Fruit fly (Drosophila melanogaster) whole organism, pupa: ENCODE results near the gene Grd.

Experiments used
- CG13204 ChIP-seq: fragments of 200-800 bp; sonication (Bioruptor generic); optimal IDR thresholded peaks from 2 replicates; lab custom pipeline; 2018; ENCODE audit warnings: missing biosample characterization, mild to moderate bottlenecking, missing genetic modification characterization, moderate library complexity
- CG15710 ChIP-seq: fragments of 200-800 bp; sonication (Bioruptor generic); optimal IDR thresholded peaks from 2 replicates; lab custom pipeline; 2018; ENCODE audit warnings: missing biosample characterization, mild to moderate bottlenecking, missing genetic modification characterization, moderate library complexity
- CG32121 ChIP-seq: fragments of 200-800 bp; sonication (Bioruptor generic); IDR thresholded peaks from 2 replicates; pipeline ENCODE4 v1.3.6; 2022; ENCODE audit warnings: missing biosample characterization, missing genetic modification characterization
- CG4496 ChIP-seq: fragments of 200-800 bp; sonication (Bioruptor generic); IDR thresholded peaks from 3 replicates; pipeline ENCODE4 v1.3.6; 2022; ENCODE audit warnings: missing biosample characterization, missing genetic modification characterization
- CG8159 ChIP-seq: fragments of 200-800 bp; sonication (Bioruptor generic); optimal IDR thresholded peaks from 3 replicates; lab custom pipeline; 2018; ENCODE audit warnings: missing biosample characterization, mild to moderate bottlenecking, missing genetic modification characterization, moderate library complexity
- D1 ChIP-seq: fragments of 200-800 bp; sonication (Bioruptor generic); optimal IDR thresholded peaks from 2 replicates; lab custom pipeline; 2018; ENCODE audit warnings: missing biosample characterization, mild to moderate bottlenecking, missing genetic modification characterization, moderate library complexity
- Pif1A ChIP-seq: fragments of 200-800 bp; sonication (Bioruptor generic); optimal IDR thresholded peaks from 3 replicates; lab custom pipeline; 2016; ENCODE audit warnings: missing biosample characterization, missing genetic modification characterization
- Pif1B ChIP-seq: fragments of 200-800 bp; sonication (Bioruptor generic); optimal IDR thresholded peaks from 3 replicates; lab custom pipeline; 2016; ENCODE audit warnings: missing biosample characterization, missing genetic modification characterization
- rn ChIP-seq: fragments of 200-800 bp; sonication (Bioruptor generic); IDR thresholded peaks from 2 replicates; pipeline ENCODE4 v1.3.6; 2022; ENCODE audit warnings: missing biosample characterization, missing genetic modification characterization

dm6 chr3L:17886545-17886944, 63.4 kb downstream of the Grd start, which contains the start of gene CG16775:
- TF ChIP-seq CG15710 (tag; lab: Kevin White, UChicago) (no peak), D1 (tag; lab: Kevin White, UChicago) (no peak), CG4496 (GFP tag; lab: Robert Waterston, UW) (no peak), CG8159 (tag; lab: Kevin White, UChicago) (no peak), CG32121 (no peak), CG13204 (GFP tag; lab: Kevin White, UChicago) (no peak), Pif1B (GFP tag; lab: Kevin White, UChicago) (no peak), Pif1A (GFP tag; lab: Kevin White, UChicago) (no peak), rn (GFP tag; lab: Robert Waterston, UW) (no peak)
